Fruit fly (Drosophila melanogaster) Kc167 (cell line): ENCODE data around the gene CG32579.

ENCODE experiments used
- h ChIP-seq: fragments of >200 bp; optimal IDR thresholded peaks from 3 replicates; lab custom pipeline; 2018; ENCODE audit warnings: missing external identifiers
- insv ChIP-seq: fragments of >200 bp; optimal IDR thresholded peaks from 3 replicates; lab custom pipeline; 2018; ENCODE audit warnings: missing external identifiers

DNA sequence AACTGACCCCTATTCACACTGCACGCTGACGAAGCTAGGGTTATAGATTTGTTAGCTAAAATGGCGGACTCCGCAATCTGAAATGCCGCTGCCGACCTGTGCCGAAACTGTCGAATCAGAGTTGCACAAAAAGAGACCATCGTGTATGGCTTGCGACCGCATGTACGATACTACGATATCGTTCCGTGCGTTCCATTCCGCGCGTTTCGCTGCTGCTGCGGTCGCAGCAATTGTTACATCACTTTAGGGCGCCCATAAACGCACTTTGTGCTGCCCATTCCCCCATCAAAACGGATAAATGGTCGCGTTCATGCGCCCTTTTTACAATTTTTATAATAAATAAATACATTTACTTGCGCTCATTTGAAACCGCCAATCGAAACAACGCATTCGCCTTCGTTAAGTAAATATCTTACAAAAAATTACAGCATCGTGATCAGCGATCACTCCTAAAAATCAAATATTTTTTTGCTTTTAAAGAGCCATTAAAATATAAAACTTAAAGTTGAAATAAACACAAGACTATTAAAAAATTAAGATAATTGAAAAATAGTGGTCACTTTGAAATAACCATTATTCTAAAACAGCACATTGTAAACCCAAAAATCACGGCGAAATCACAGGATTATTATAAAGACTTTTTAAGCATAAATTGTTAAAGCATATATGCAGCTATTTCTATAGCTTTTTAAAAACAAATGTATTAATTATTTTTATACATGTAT lies 2.7 kb upstream of the CG32579 start, which contains the start of gene Cyp1:
- no peak for TF ChIP-seq h (lab: Kevin White, UChicago)
- no peak for TF ChIP-seq insv (lab: Kevin White, UChicago)
